Worm (Caenorhabditis elegans) whole organism, mixed stage, embryonic: ENCODE measurements around the gene T07F12.4.

Experiments
- ces-1 ChIP-seq: fragments of 150-350 bp; optimal IDR thresholded peaks from 2 replicates; lab custom pipeline; 2014; ENCODE audit warnings: missing biosample characterization, missing genetic modification reagents, missing genetic modification characterization
- elt-1 ChIP-seq: sonication (generic microtip); optimal IDR thresholded peaks from 2 replicates; lab custom pipeline; 2017; ENCODE audit warnings: missing genetic modification characterization, mild to moderate bottlenecking, missing compliant biosample characterization, antibody characterized with exemption, moderate library complexity, borderline replicate concordance; ENCODE audit not compliant: insufficient read depth
- elt-3 ChIP-seq: fragments of 150-350 bp; optimal IDR thresholded peaks from 2 replicates; lab custom pipeline; 2014; ENCODE audit warnings: missing biosample characterization, missing genetic modification characterization
- ham-2 ChIP-seq: fragments of 200-800 bp; sonication (Bioruptor generic); optimal IDR thresholded peaks from 2 replicates; lab custom pipeline; 2018; ENCODE audit warnings: mild to moderate bottlenecking, missing genetic modification characterization, missing compliant biosample characterization
- hlh-1 ChIP-seq: fragments of 150-350 bp; optimal IDR thresholded peaks from 2 replicates; lab custom pipeline; 2014; ENCODE audit warnings: missing biosample characterization, missing genetic modification reagents, missing genetic modification characterization
- mab-5 ChIP-seq: fragments of 150-350 bp; optimal IDR thresholded peaks from 2 replicates; lab custom pipeline; 2014; ENCODE audit warnings: missing biosample characterization, missing genetic modification characterization
- nhr-237 ChIP-seq: fragments of 150-350 bp; optimal IDR thresholded peaks from 2 replicates; lab custom pipeline; 2014; ENCODE audit warnings: missing biosample characterization, missing genetic modification characterization
- nhr-28 ChIP-seq: fragments of 150-350 bp; optimal IDR thresholded peaks from 2 replicates; lab custom pipeline; 2014; ENCODE audit warnings: missing biosample characterization, missing genetic modification characterization
- pha-4 ChIP-seq: fragments of 150-350 bp; optimal IDR thresholded peaks from 2 replicates; lab custom pipeline; 2018; ENCODE audit warnings: missing biosample characterization, missing genetic modification reagents, missing genetic modification characterization
- snpc-4 ChIP-seq: fragments of 150-350 bp; optimal IDR thresholded peaks from 2 replicates; lab custom pipeline; 2014; ENCODE audit warnings: missing biosample characterization, missing genetic modification characterization
- tbx-8 ChIP-seq: fragments of 200-800 bp; sonication (Bioruptor generic); optimal IDR thresholded peaks from 2 replicates; lab custom pipeline; 2018; ENCODE audit warnings: mild to moderate bottlenecking, missing genetic modification characterization, moderate library complexity, missing compliant biosample characterization
- unc-62 ChIP-seq: fragments of 150-350 bp; optimal IDR thresholded peaks from 2 replicates; lab custom pipeline; 2014; ENCODE audit warnings: missing biosample characterization, missing genetic modification reagents, missing genetic modification characterization
- ztf-11 ChIP-seq: fragments of 150-350 bp; optimal IDR thresholded peaks from 2 replicates; lab custom pipeline; 2014; ENCODE audit warnings: missing biosample characterization, missing genetic modification characterization

DNA sequence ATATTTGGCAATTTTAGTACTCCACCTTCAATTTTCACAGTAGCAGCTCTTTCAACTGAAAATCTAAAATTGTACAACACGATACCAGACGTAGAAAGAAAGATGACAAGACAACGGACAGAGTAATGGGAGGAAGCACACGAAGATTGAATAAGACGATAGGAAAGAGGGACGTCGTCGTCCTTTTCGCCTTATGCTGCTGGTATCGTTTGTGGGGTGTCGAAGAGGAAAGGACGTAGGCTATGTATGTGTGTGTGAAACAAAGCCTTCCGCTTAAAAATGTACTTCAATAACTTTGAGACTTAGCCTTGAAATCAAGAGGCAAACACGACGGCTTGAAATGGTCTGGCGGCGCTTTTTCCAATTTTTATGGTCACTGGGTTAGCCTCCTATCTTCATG, 27.9 kb downstream of the T07F12.4 start:
- no peak for TF ChIP-seq ham-2 (GFP tag; lab: Kevin White, UChicago)
- TF ChIP-seq snpc-4 (tag; lab: Kevin White, UChicago), result no peak
- TF ChIP-seq unc-62 (GFP tag; lab: Kevin White, UChicago), result no peak
- TF ChIP-seq tbx-8 (GFP tag; lab: Kevin White, UChicago), result no peak
- TF ChIP-seq pha-4 (tag; lab: Kevin White, UChicago), result no peak
- TF ChIP-seq elt-1 (tag; lab: Kevin White, UChicago), result no peak
- no peak for TF ChIP-seq mab-5
- TF ChIP-seq hlh-1 (tag; lab: Kevin White, UChicago), result no peak
- TF ChIP-seq nhr-237, result no peak
- TF ChIP-seq ces-1 (GFP tag; lab: Kevin White, UChicago), result peak; percentile 51
- no peak for TF ChIP-seq nhr-28
- no peak for TF ChIP-seq elt-3 (tag; lab: Kevin White, UChicago)
- TF ChIP-seq ztf-11, result no peak
